Worm (Caenorhabditis elegans) whole organism, L3 larva: ENCODE measurements around the gene nhr-117.

ENCODE experiments used
- ama-1 ChIP-seq: fragments of 150-350 bp; optimal IDR thresholded peaks from 2 replicates; lab custom pipeline; 2018
- egl-5 ChIP-seq: fragments of 150-350 bp; optimal IDR thresholded peaks from 2 replicates; lab custom pipeline; 2017; ENCODE audit warnings: missing biosample characterization, missing genetic modification reagents, missing genetic modification characterization, inconsistent platforms
- elt-3 ChIP-seq, 3 experiments: fragments of 150-350 bp in 1 of 3; sonication (generic microtip) in 2 of 3; optimal IDR thresholded peaks; 2 replicates in 2 of 3; 4 replicates in 1 of 3; lab custom pipeline; 2014 to 2017; ENCODE audit warnings: missing biosample characterization in 3 of 3, missing genetic modification characterization in 3 of 3
- nfya-1 ChIP-seq: sonication (generic microtip); optimal IDR thresholded peaks from 2 replicates; lab custom pipeline; 2017; ENCODE audit warnings: missing genetic modification characterization, mild to moderate bottlenecking, missing compliant biosample characterization, antibody characterized with exemption, moderate library complexity; ENCODE audit not compliant: insufficient read depth
- nhr-12 ChIP-seq: fragments of 150-350 bp; optimal IDR thresholded peaks from 2 replicates; lab custom pipeline; 2014; ENCODE audit warnings: missing biosample characterization, missing genetic modification characterization
- nhr-76 ChIP-seq: fragments of 150-350 bp; sonication (generic microtip); optimal IDR thresholded peaks from 5 replicates; lab custom pipeline; 2014; ENCODE audit warnings: missing biosample characterization, missing genetic modification characterization
- unc-39 ChIP-seq: sonication (generic microtip); optimal IDR thresholded peaks from 4 replicates; lab custom pipeline; 2017; ENCODE audit warnings: missing biosample characterization, missing genetic modification characterization
- ztf-11 ChIP-seq: fragments of 150-350 bp; optimal IDR thresholded peaks from 2 replicates; lab custom pipeline; 2014; ENCODE audit warnings: missing biosample characterization, missing genetic modification characterization
- ztf-4 ChIP-seq: fragments of 150-350 bp; optimal IDR thresholded peaks from 2 replicates; lab custom pipeline; 2014; ENCODE audit warnings: missing biosample characterization, missing genetic modification characterization

ce11 chrV:1623429-1623828 lies 2.1 kb upstream of the nhr-117 start:
- TF ChIP-seq egl-5 (tag; lab: Kevin White, UChicago), result no peak
- no peak for TF ChIP-seq nhr-12 (tag; lab: Kevin White, UChicago)
- TF ChIP-seq ztf-11 (tag; lab: Kevin White, UChicago), result no peak
- TF ChIP-seq ama-1 (lab: Kevin White, UChicago), result no peak
- TF ChIP-seq nfya-1 (tag; lab: Kevin White, UChicago), result no peak
- no peak for TF ChIP-seq nhr-76
- no peak for TF ChIP-seq ztf-4 (tag; lab: Kevin White, UChicago)
- TF ChIP-seq unc-39, result no peak
- TF ChIP-seq elt-3 (tag; optimal IDR thresholded peaks at IDR 0.05; lab: Kevin White, UChicago), result no peak
